Fruit fly (Drosophila melanogaster) whole organism, embryonic: ENCODE measurements around the gene Rok.

Source experiments
- Atf3 ChIP-seq: fragments of 200-800 bp; sonication (Bioruptor generic); optimal IDR thresholded peaks from 3 replicates; lab custom pipeline; 2016; ENCODE audit warnings: missing biosample characterization, missing genetic modification characterization
- C15 ChIP-seq: fragments of 200-800 bp; sonication (Bioruptor generic); IDR thresholded peaks from 3 replicates; pipeline ENCODE4 v1.3.6; 2022; ENCODE audit warnings: missing biosample characterization, missing genetic modification characterization
- CG1024 ChIP-seq: fragments of 200-800 bp; sonication (Bioruptor generic); IDR thresholded peaks from 2 replicates; pipeline ENCODE4 v1.3.6; 2022; ENCODE audit warnings: missing biosample characterization, missing genetic modification characterization
- CG10654 ChIP-seq: fragments of 200-800 bp; sonication (Bioruptor generic); optimal IDR thresholded peaks from 2 replicates; lab custom pipeline; 2016; ENCODE audit warnings: missing biosample characterization, missing genetic modification characterization
- CG11504 ChIP-seq: fragments of 200-800 bp; sonication (Bioruptor generic); optimal IDR thresholded peaks from 3 replicates; lab custom pipeline; 2019; ENCODE audit warnings: missing biosample characterization, mild to moderate bottlenecking, missing genetic modification characterization, moderate library complexity
- CG11723 ChIP-seq: fragments of 200-800 bp; sonication (Bioruptor generic); optimal IDR thresholded peaks from 2 replicates; lab custom pipeline; 2017; ENCODE audit warnings: missing biosample characterization, mild to moderate bottlenecking, missing genetic modification characterization
- CG12219 ChIP-seq: fragments of 200-800 bp; sonication (Bioruptor generic); optimal IDR thresholded peaks from 3 replicates; lab custom pipeline; 2018; ENCODE audit warnings: missing biosample characterization, mild to moderate bottlenecking, missing genetic modification characterization
- CG13775 ChIP-seq: fragments of 200-800 bp; sonication (Bioruptor generic); optimal IDR thresholded peaks from 3 replicates; lab custom pipeline; 2017; ENCODE audit warnings: missing biosample characterization, mild to moderate bottlenecking, missing genetic modification characterization
- CG17612 ChIP-seq: fragments of 200-800 bp; sonication (Bioruptor generic); IDR thresholded peaks from 2 replicates; pipeline ENCODE4 v1.3.6; 2022; ENCODE audit warnings: missing biosample characterization, missing genetic modification characterization
- CG2129 ChIP-seq: fragments of 200-800 bp; sonication (Bioruptor generic); IDR thresholded peaks from 2 replicates; pipeline ENCODE4 v1.3.6; 2022; ENCODE audit warnings: missing biosample characterization, missing genetic modification characterization; ENCODE audit not compliant: partially characterized antibody
- CG2202 ChIP-seq: fragments of 200-800 bp; sonication (Bioruptor generic); optimal IDR thresholded peaks from 2 replicates; lab custom pipeline; 2018; ENCODE audit warnings: missing biosample characterization, mild to moderate bottlenecking, missing genetic modification characterization
- CG30020 ChIP-seq: fragments of 200-800 bp; optimal IDR thresholded peaks from 2 replicates; lab custom pipeline; 2019; ENCODE audit warnings: missing biosample characterization, mild to moderate bottlenecking, missing genetic modification characterization, moderate library complexity
- CG31224 ChIP-seq: fragments of 200-800 bp; sonication (Bioruptor generic); IDR thresholded peaks from 2 replicates; pipeline ENCODE4 v1.3.6; 2022; ENCODE audit warnings: missing biosample characterization, missing genetic modification characterization
- CG3163 ChIP-seq: fragments of 200-800 bp; sonication (Bioruptor generic); optimal IDR thresholded peaks from 3 replicates; lab custom pipeline; 2016; ENCODE audit warnings: missing biosample characterization, missing genetic modification characterization
- CG33213 ChIP-seq: fragments of 200-800 bp; sonication (Bioruptor generic); optimal IDR thresholded peaks from 3 replicates; lab custom pipeline; 2016; ENCODE audit warnings: missing biosample characterization, missing genetic modification characterization
- CG34422 ChIP-seq: fragments of 200-800 bp; sonication (Bioruptor generic); IDR thresholded peaks from 3 replicates; pipeline ENCODE4 v1.3.6; 2022; ENCODE audit warnings: missing biosample characterization, missing genetic modification characterization
- CG4424 ChIP-seq: fragments of 200-800 bp; sonication (Bioruptor generic); optimal IDR thresholded peaks from 3 replicates; lab custom pipeline; 2016; ENCODE audit warnings: missing biosample characterization, missing genetic modification characterization
- CG4707 ChIP-seq: fragments of 200-800 bp; sonication (Bioruptor generic); optimal IDR thresholded peaks from 2 replicates; lab custom pipeline; 2018; ENCODE audit warnings: missing biosample characterization, mild to moderate bottlenecking, missing genetic modification characterization, moderate library complexity
- CG7556 ChIP-seq: fragments of 200-800 bp; sonication (Bioruptor generic); optimal IDR thresholded peaks from 2 replicates; lab custom pipeline; 2017; ENCODE audit warnings: missing biosample characterization, mild to moderate bottlenecking, missing genetic modification characterization
- CG7839 ChIP-seq: fragments of 200-800 bp; sonication (Bioruptor generic); optimal IDR thresholded peaks from 3 replicates; lab custom pipeline; 2018; ENCODE audit warnings: missing biosample characterization, mild to moderate bottlenecking, missing genetic modification characterization, moderate library complexity
- CG8765 ChIP-seq: fragments of 200-800 bp; sonication (Bioruptor generic); IDR thresholded peaks from 2 replicates; pipeline ENCODE4 v1.3.6; 2022; ENCODE audit warnings: missing biosample characterization, missing genetic modification characterization
- Dbx ChIP-seq: fragments of 200-800 bp; sonication (Bioruptor generic); IDR thresholded peaks from 3 replicates; pipeline ENCODE4 v1.3.6; 2022; ENCODE audit warnings: missing biosample characterization, missing genetic modification characterization
- Deaf1 ChIP-seq: fragments of 200-800 bp; optimal IDR thresholded peaks from 3 replicates; lab custom pipeline; 2019; ENCODE audit warnings: missing biosample characterization, mild to moderate bottlenecking, missing genetic modification characterization, moderate library complexity
- Hand ChIP-seq: fragments of 200-800 bp; sonication (Bioruptor generic); optimal IDR thresholded peaks from 2 replicates; lab custom pipeline; 2017; ENCODE audit warnings: mild to moderate bottlenecking, missing biosample characterization, missing genetic modification reagents, missing genetic modification characterization
- Hey ChIP-seq: fragments of 200-800 bp; sonication (Bioruptor generic); optimal IDR thresholded peaks from 3 replicates; lab custom pipeline; 2018; ENCODE audit warnings: missing biosample characterization, mild to moderate bottlenecking, missing genetic modification characterization
- NC2β ChIP-seq: fragments of 200-800 bp; sonication (Bioruptor generic); optimal IDR thresholded peaks from 2 replicates; lab custom pipeline; 2016; ENCODE audit warnings: missing biosample characterization, missing genetic modification characterization
- Rfx ChIP-seq: fragments of 200-800 bp; sonication (Bioruptor generic); IDR thresholded peaks from 2 replicates; pipeline ENCODE4 v1.3.6; 2022; ENCODE audit warnings: missing biosample characterization, missing genetic modification characterization
- Scr ChIP-seq: fragments of 200-800 bp; sonication (Bioruptor generic); IDR thresholded peaks from 2 replicates; pipeline ENCODE4 v1.3.6; 2022; ENCODE audit warnings: missing biosample characterization, missing genetic modification characterization; ENCODE audit not compliant: partially characterized antibody
- Sry-β ChIP-seq: fragments of 200-800 bp; sonication (Bioruptor generic); optimal IDR thresholded peaks from 2 replicates; lab custom pipeline; 2018; ENCODE audit warnings: missing biosample characterization, mild to moderate bottlenecking, missing genetic modification characterization, moderate library complexity
- Sry-δ ChIP-seq: fragments of 200-800 bp; sonication (Bioruptor generic); optimal IDR thresholded peaks from 2 replicates; lab custom pipeline; 2016; ENCODE audit warnings: missing biosample characterization, missing genetic modification characterization
- amos ChIP-seq: fragments of 200-800 bp; sonication (Bioruptor generic); IDR thresholded peaks from 2 replicates; pipeline ENCODE4 v1.3.6; 2022; ENCODE audit warnings: missing biosample characterization, missing genetic modification characterization; ENCODE audit not compliant: partially characterized antibody
- chif ChIP-seq, 2 experiments: fragments of 200-800 bp; sonication (Bioruptor generic); optimal IDR thresholded peaks; 3 replicates each; lab custom pipeline; 2016; ENCODE audit warnings: missing biosample characterization in 2 of 2, missing genetic modification characterization in 2 of 2
- chm ChIP-seq: fragments of 200-800 bp; sonication (Bioruptor generic); IDR thresholded peaks from 2 replicates; pipeline ENCODE4 v1.3.6; 2022; ENCODE audit warnings: missing biosample characterization, missing genetic modification characterization
- ci ChIP-seq: fragments of 200-800 bp; sonication (Bioruptor generic); IDR thresholded peaks from 3 replicates; pipeline ENCODE4 v1.3.6; 2022; ENCODE audit warnings: missing biosample characterization, missing genetic modification characterization
- cwo ChIP-seq: fragments of 200-800 bp; sonication (Bioruptor generic); optimal IDR thresholded peaks from 3 replicates; lab custom pipeline; 2017; ENCODE audit warnings: missing biosample characterization, missing genetic modification characterization, mild to moderate bottlenecking, moderate library complexity, missing genetic modification reagents
- dan ChIP-seq: fragments of 200-800 bp; sonication (Bioruptor generic); IDR thresholded peaks from 2 replicates; pipeline ENCODE4 v1.3.6; 2022; ENCODE audit warnings: missing biosample characterization, missing genetic modification characterization
- fd102C ChIP-seq: fragments of 200-800 bp; sonication (Bioruptor generic); optimal IDR thresholded peaks from 2 replicates; lab custom pipeline; 2018; ENCODE audit warnings: missing biosample characterization, mild to moderate bottlenecking, missing genetic modification characterization, moderate library complexity
- hkb ChIP-seq, 2 experiments: fragments of 200-800 bp in 1 of 2; fragments of >200 bp in 1 of 2; sonication (Bioruptor generic) in 1 of 2; IDR thresholded peaks in 1 of 2; optimal IDR thresholded peaks in 1 of 2; 2 replicates each; pipeline versions ENCODE4 v1.3.6 to Lab custom; 2017 to 2022; ENCODE audit warnings: missing biosample characterization in 1 of 2, missing genetic modification characterization in 1 of 2
- hth ChIP-seq: fragments of >200 bp; optimal IDR thresholded peaks from 2 replicates; lab custom pipeline; 2017; ENCODE audit warnings: inconsistent platforms
- inv ChIP-seq: fragments of 200-800 bp; sonication (Bioruptor generic); IDR thresholded peaks from 2 replicates; pipeline ENCODE4 v1.3.6; 2022; ENCODE audit warnings: missing biosample characterization, missing genetic modification characterization; ENCODE audit not compliant: partially characterized antibody
- lmd ChIP-seq: fragments of 200-800 bp; sonication (Bioruptor generic); IDR thresholded peaks from 2 replicates; pipeline ENCODE4 v1.3.6; 2022; ENCODE audit warnings: missing biosample characterization, missing genetic modification characterization
- luna ChIP-seq: fragments of 200-800 bp; sonication (Bioruptor generic); optimal IDR thresholded peaks from 2 replicates; lab custom pipeline; 2016; ENCODE audit warnings: missing biosample characterization, missing genetic modification characterization
- odd ChIP-seq: fragments of 200-800 bp; sonication (Bioruptor generic); optimal IDR thresholded peaks from 2 replicates; lab custom pipeline; 2017; ENCODE audit warnings: missing biosample characterization, mild to moderate bottlenecking, missing genetic modification characterization
- ranshi ChIP-seq: fragments of 200-800 bp; sonication (Bioruptor generic); IDR thresholded peaks from 2 replicates; pipeline ENCODE4 v1.3.6; 2022; ENCODE audit warnings: missing biosample characterization, missing genetic modification characterization
- repo ChIP-seq: fragments of 200-800 bp; sonication (Bioruptor generic); optimal IDR thresholded peaks from 2 replicates; lab custom pipeline; 2016; ENCODE audit warnings: missing biosample characterization, missing genetic modification characterization
- run ChIP-seq: fragments of 200-800 bp; sonication (Bioruptor generic); optimal IDR thresholded peaks from 3 replicates; lab custom pipeline; 2018; ENCODE audit warnings: missing biosample characterization, mild to moderate bottlenecking, missing genetic modification characterization
- sd ChIP-seq: fragments of 200-800 bp; sonication (Bioruptor generic); optimal IDR thresholded peaks from 3 replicates; lab custom pipeline; 2018; ENCODE audit warnings: missing biosample characterization, mild to moderate bottlenecking, missing genetic modification characterization, moderate library complexity
- sim ChIP-seq: fragments of 200-800 bp; sonication (Bioruptor generic); IDR thresholded peaks from 2 replicates; pipeline ENCODE4 v1.3.6; 2022; ENCODE audit warnings: missing biosample characterization, missing genetic modification characterization
- sqz ChIP-seq: fragments of 200-800 bp; sonication (Bioruptor generic); optimal IDR thresholded peaks from 3 replicates; lab custom pipeline; 2018; ENCODE audit warnings: missing biosample characterization, mild to moderate bottlenecking, missing genetic modification characterization
- tx ChIP-seq: fragments of 200-800 bp; sonication (Bioruptor generic); optimal IDR thresholded peaks from 2 replicates; lab custom pipeline; 2016; ENCODE audit warnings: missing biosample characterization, missing genetic modification characterization
- vvl ChIP-seq: fragments of 200-800 bp; sonication (Bioruptor generic); IDR thresholded peaks from 2 replicates; pipeline ENCODE4 v1.3.6; 2022; ENCODE audit warnings: missing biosample characterization, missing genetic modification characterization

Gene Rok

DNA sequence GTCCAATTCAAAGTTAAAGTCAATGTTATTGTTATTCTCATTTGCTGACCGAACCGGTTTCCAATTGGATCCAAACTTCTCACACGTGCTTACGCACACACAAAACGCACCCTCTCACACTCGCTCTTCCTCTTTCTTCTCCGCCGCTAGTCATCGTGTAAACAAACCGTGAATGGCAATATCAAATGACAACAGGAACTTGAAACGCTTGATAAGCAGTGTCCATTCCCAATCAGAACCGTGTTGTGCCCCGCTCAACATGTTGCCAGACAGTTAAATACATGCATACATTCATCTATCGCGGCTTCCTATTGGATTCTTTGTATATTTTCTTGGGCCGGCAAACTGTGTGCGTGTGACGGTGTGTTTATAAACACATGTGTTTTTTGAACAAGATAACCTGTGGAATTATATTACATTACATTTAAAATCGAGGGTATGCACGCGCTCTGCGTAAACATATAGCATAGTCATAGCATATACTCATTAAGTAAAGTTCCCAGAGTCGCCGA is 18.6 kb upstream of the Rok start (continued):
- TF ChIP-seq odd = no peak
- no peak for TF ChIP-seq luna (GFP tag; lab: Kevin White, UChicago)
- no peak for TF ChIP-seq lmd (GFP tag; lab: Robert Waterston, UW)
- TF ChIP-seq hth (lab: Kevin White, UChicago) = no peak
- no peak for TF ChIP-seq Sry-δ (GFP tag; lab: Kevin White, UChicago)
- no peak for TF ChIP-seq CG33213 (GFP tag; lab: Kevin White, UChicago)
- no peak for TF ChIP-seq chif (GFP tag; optimal IDR thresholded peaks at IDR 0.05; lab: Kevin White, UChicago)
- TF ChIP-seq CG17612 (GFP tag; lab: Robert Waterston, UW) = no peak
- TF ChIP-seq inv = no peak
- no peak for TF ChIP-seq Hey (tag; lab: Kevin White, UChicago)
- TF ChIP-seq vvl (GFP tag; lab: Robert Waterston, UW) = peak; percentile 41; the same call in 1 of the 2 replicates
- TF ChIP-seq repo (GFP tag; lab: Kevin White, UChicago) = no peak
- no peak for TF ChIP-seq ranshi (GFP tag; lab: Robert Waterston, UW)
- TF ChIP-seq C15 (GFP tag; lab: Robert Waterston, UW) = no peak
- TF ChIP-seq amos = peak; percentile 22; the same call in 1 of the 2 replicates
- no peak for TF ChIP-seq CG2202 (tag; lab: Kevin White, UChicago)
- TF ChIP-seq CG2129 = no peak
- no peak for TF ChIP-seq CG11723 (GFP tag; lab: Kevin White, UChicago)
- peak; percentile 16; the same call in 1 of the 2 replicates for TF ChIP-seq chm (GFP tag; lab: Robert Waterston, UW)
- peak; percentile 41 for TF ChIP-seq CG12219 (GFP tag; lab: Kevin White, UChicago)
- TF ChIP-seq sd (tag; lab: Kevin White, UChicago) = peak; percentile 59
- no peak for TF ChIP-seq CG4707 (GFP tag; lab: Kevin White, UChicago)
- no peak for TF ChIP-seq Atf3 (GFP tag; lab: Kevin White, UChicago)
- no peak for TF ChIP-seq CG4424 (GFP tag; lab: Kevin White, UChicago)
- TF ChIP-seq Rfx (GFP tag; lab: Robert Waterston, UW) = peak; percentile 21; the same call in 1 of the 2 replicates
- no peak for TF ChIP-seq CG8765 (GFP tag; lab: Robert Waterston, UW)
- no peak for TF ChIP-seq tx (GFP tag; lab: Kevin White, UChicago)
- TF ChIP-seq CG34422 (GFP tag; lab: Robert Waterston, UW) = peak; percentile 82; the same call in 1 of the 3 replicates
- no peak for TF ChIP-seq ci (GFP tag; lab: Robert Waterston, UW)
- no peak for TF ChIP-seq CG13775 (GFP tag; lab: Kevin White, UChicago)
- no peak for TF ChIP-seq dan (GFP tag; lab: Robert Waterston, UW)
- no peak for TF ChIP-seq CG3163 (GFP tag; lab: Kevin White, UChicago)
- no peak for TF ChIP-seq Dbx (GFP tag; lab: Robert Waterston, UW)
- no peak for TF ChIP-seq Scr (GFP tag; lab: Robert Waterston, UW)
- TF ChIP-seq CG7839 (tag; lab: Kevin White, UChicago) = no peak
- no peak for TF ChIP-seq hkb (optimal IDR thresholded peaks at IDR 0.05; lab: Kevin White, UChicago)
- no peak for TF ChIP-seq hkb (GFP tag; IDR thresholded peaks at IDR 0.05; lab: Robert Waterston, UW)
- no peak for TF ChIP-seq fd102C (GFP tag; lab: Kevin White, UChicago)
- TF ChIP-seq sim (GFP tag; lab: Robert Waterston, UW) = no peak
- no peak for TF ChIP-seq Sry-β (GFP tag; lab: Kevin White, UChicago)
- TF ChIP-seq CG31224 (GFP tag; lab: Robert Waterston, UW) = no peak
- peak; percentile 99 for TF ChIP-seq CG11504
- TF ChIP-seq Hand (GFP tag; lab: Kevin White, UChicago) = peak; percentile 7
- TF ChIP-seq CG7556 (GFP tag; lab: Kevin White, UChicago) = no peak
- TF ChIP-seq CG10654 (GFP tag; lab: Kevin White, UChicago) = no peak
- peak; percentile 13 for TF ChIP-seq NC2β (GFP tag; lab: Kevin White, UChicago)
- no peak for TF ChIP-seq CG1024 (GFP tag; lab: Robert Waterston, UW)
- no peak for TF ChIP-seq Deaf1
- TF ChIP-seq cwo = peak; percentile 98
- no peak for TF ChIP-seq run (tag; lab: Kevin White, UChicago)
- TF ChIP-seq CG30020 = no peak
- no peak for TF ChIP-seq sqz (GFP tag; lab: Kevin White, UChicago)
